Worm (Caenorhabditis elegans) whole organism, L2 larva: ENCODE data around the gene clec-48.

ENCODE experiments used
- R02D3.7 ChIP-seq: fragments of 150-350 bp; optimal IDR thresholded peaks from 2 replicates; lab custom pipeline; 2014; ENCODE audit warnings: missing biosample characterization, missing genetic modification characterization
- ama-1 ChIP-seq: fragments of 150-350 bp; optimal IDR thresholded peaks from 2 replicates; lab custom pipeline; 2018; ENCODE audit warnings: inconsistent platforms
- dmd-4 ChIP-seq: sonication (generic microtip); optimal IDR thresholded peaks from 2 replicates; lab custom pipeline; 2017; ENCODE audit warnings: missing biosample characterization, missing genetic modification characterization
- elt-1 ChIP-seq: fragments of 150-350 bp; optimal IDR thresholded peaks from 2 replicates; lab custom pipeline; 2014; ENCODE audit warnings: missing biosample characterization, missing genetic modification characterization
- fos-1 ChIP-seq: fragments of 150-350 bp; optimal IDR thresholded peaks from 2 replicates; lab custom pipeline; 2014; ENCODE audit warnings: missing biosample characterization, missing genetic modification characterization
- mab-5 ChIP-seq: fragments of 150-350 bp; optimal IDR thresholded peaks from 2 replicates; lab custom pipeline; 2014; ENCODE audit warnings: missing biosample characterization, missing genetic modification characterization
- nhr-11 ChIP-seq: fragments of 150-350 bp; optimal IDR thresholded peaks from 2 replicates; lab custom pipeline; 2014; ENCODE audit warnings: missing biosample characterization, missing genetic modification characterization
- nhr-12 ChIP-seq: fragments of 150-350 bp; optimal IDR thresholded peaks from 2 replicates; lab custom pipeline; 2014; ENCODE audit warnings: missing biosample characterization, missing genetic modification characterization
- nhr-237 ChIP-seq: fragments of 150-350 bp; optimal IDR thresholded peaks from 2 replicates; lab custom pipeline; 2014; ENCODE audit warnings: missing biosample characterization, missing genetic modification characterization
- nhr-6 ChIP-seq: fragments of 150-350 bp; optimal IDR thresholded peaks from 2 replicates; lab custom pipeline; 2014; ENCODE audit warnings: missing biosample characterization, missing genetic modification characterization
- snpc-4 ChIP-seq: fragments of 150-350 bp; optimal IDR thresholded peaks from 2 replicates; lab custom pipeline; 2014; ENCODE audit warnings: missing biosample characterization, missing genetic modification characterization
- unc-62 ChIP-seq: fragments of 150-350 bp; optimal IDR thresholded peaks from 2 replicates; lab custom pipeline; 2014; ENCODE audit warnings: missing biosample characterization, missing genetic modification reagents, missing genetic modification characterization
- zag-1 ChIP-seq: fragments of 150-350 bp; optimal IDR thresholded peaks from 2 replicates; lab custom pipeline; 2014; ENCODE audit warnings: missing biosample characterization, missing genetic modification characterization

DNA sequence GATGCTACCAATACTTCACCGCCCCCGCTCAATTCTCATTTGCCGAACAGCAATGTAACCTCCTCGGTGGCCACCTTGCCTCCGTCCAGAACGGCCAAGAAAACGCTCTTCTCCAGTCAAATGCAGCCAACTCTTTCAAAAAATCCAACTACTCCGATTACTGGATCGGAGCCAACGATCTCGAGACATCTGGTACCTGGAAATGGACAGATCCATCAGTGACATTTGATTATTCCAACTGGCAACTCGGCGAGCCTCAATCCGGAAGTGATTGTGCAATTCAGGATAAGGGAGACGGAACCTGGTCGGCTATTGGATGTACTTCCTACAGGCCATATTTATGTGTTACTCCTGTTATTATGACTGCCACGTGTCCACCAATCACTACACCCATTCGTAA lies 346 bp downstream of the clec-48 start:
- TF ChIP-seq dmd-4 (tag; lab: Kevin White, UChicago) (no peak), nhr-6 (no peak), nhr-11 (no peak), zag-1 (tag; lab: Kevin White, UChicago) (no peak), R02D3.7 (tag; lab: Kevin White, UChicago) (no peak), snpc-4 (tag; lab: Kevin White, UChicago) (no peak), fos-1 (tag; lab: Kevin White, UChicago) (no peak), elt-1 (tag; lab: Kevin White, UChicago) (no peak), mab-5 (tag; lab: Kevin White, UChicago) (no peak), nhr-12 (no peak), unc-62 (GFP tag; lab: Kevin White, UChicago) (no peak), ama-1 (no peak), nhr-237 (tag; lab: Kevin White, UChicago) (no peak)
